Fruit fly (Drosophila melanogaster) whole organism, embryonic: ENCODE measurements around the gene CG15515.

Experiments used
- Ada2b ChIP-seq: fragments of 200-800 bp; sonication (Bioruptor generic); IDR thresholded peaks from 2 replicates; pipeline ENCODE4 v1.3.6; 2022; ENCODE audit warnings: missing biosample characterization, missing genetic modification characterization
- Atf6 ChIP-seq: fragments of 200-800 bp; sonication (Bioruptor generic); IDR thresholded peaks from 2 replicates; pipeline ENCODE4 v1.3.6; 2022; ENCODE audit warnings: missing biosample characterization, missing genetic modification characterization
- C15 ChIP-seq: fragments of 200-800 bp; sonication (Bioruptor generic); IDR thresholded peaks from 3 replicates; pipeline ENCODE4 v1.3.6; 2022; ENCODE audit warnings: missing biosample characterization, missing genetic modification characterization
- CG10979 ChIP-seq: fragments of 200-800 bp; sonication (Bioruptor generic); optimal IDR thresholded peaks from 2 replicates; lab custom pipeline; 2018; ENCODE audit warnings: missing biosample characterization, mild to moderate bottlenecking, missing genetic modification characterization, moderate library complexity
- CG11504 ChIP-seq: fragments of 200-800 bp; sonication (Bioruptor generic); optimal IDR thresholded peaks from 3 replicates; lab custom pipeline; 2019; ENCODE audit warnings: missing biosample characterization, mild to moderate bottlenecking, missing genetic modification characterization, moderate library complexity
- CG12391 ChIP-seq: fragments of 200-800 bp; sonication (Bioruptor generic); optimal IDR thresholded peaks from 3 replicates; lab custom pipeline; 2018; ENCODE audit warnings: missing biosample characterization, mild to moderate bottlenecking, missing genetic modification characterization, moderate library complexity
- CG13424 ChIP-seq: fragments of 200-800 bp; sonication (Bioruptor generic); optimal IDR thresholded peaks from 2 replicates; lab custom pipeline; 2019; ENCODE audit warnings: missing biosample characterization, mild to moderate bottlenecking, missing genetic modification characterization, moderate library complexity
- CG1647 ChIP-seq: fragments of 200-800 bp; sonication (Bioruptor generic); optimal IDR thresholded peaks from 3 replicates; lab custom pipeline; 2016; ENCODE audit warnings: missing biosample characterization, missing genetic modification characterization
- CG17361 ChIP-seq: fragments of 200-800 bp; sonication (Bioruptor generic); IDR thresholded peaks from 3 replicates; pipeline ENCODE4 v1.3.6; 2022; ENCODE audit warnings: missing biosample characterization, missing genetic modification characterization
- CG17385 ChIP-seq: fragments of 200-800 bp; sonication (Bioruptor generic); optimal IDR thresholded peaks from 3 replicates; lab custom pipeline; 2018; ENCODE audit warnings: missing biosample characterization, mild to moderate bottlenecking, missing genetic modification characterization
- CG17829 ChIP-seq: fragments of 200-800 bp; optimal IDR thresholded peaks from 2 replicates; lab custom pipeline; 2019; ENCODE audit warnings: missing biosample characterization, mild to moderate bottlenecking, missing genetic modification characterization, moderate library complexity
- CG18476 ChIP-seq: fragments of 200-800 bp; sonication (Bioruptor generic); optimal IDR thresholded peaks from 2 replicates; lab custom pipeline; 2016; ENCODE audit warnings: missing biosample characterization, mild to moderate bottlenecking, missing genetic modification characterization
- CG2120 ChIP-seq: fragments of 200-800 bp; sonication (Bioruptor generic); optimal IDR thresholded peaks from 3 replicates; lab custom pipeline; 2016; ENCODE audit warnings: missing biosample characterization, missing genetic modification characterization
- CG30431 ChIP-seq: fragments of 200-800 bp; sonication (Bioruptor generic); optimal IDR thresholded peaks from 2 replicates; lab custom pipeline; 2017; ENCODE audit warnings: missing biosample characterization, missing genetic modification characterization
- CG33213 ChIP-seq: fragments of 200-800 bp; sonication (Bioruptor generic); optimal IDR thresholded peaks from 3 replicates; lab custom pipeline; 2016; ENCODE audit warnings: missing biosample characterization, missing genetic modification characterization
- CG3995 ChIP-seq: fragments of 200-800 bp; sonication (Bioruptor generic); optimal IDR thresholded peaks from 3 replicates; lab custom pipeline; 2016; ENCODE audit warnings: missing biosample characterization, missing genetic modification characterization
- CG5953 ChIP-seq: fragments of 200-800 bp; sonication (Bioruptor generic); IDR thresholded peaks from 2 replicates; pipeline ENCODE4 v1.3.6; 2022; ENCODE audit warnings: missing biosample characterization, missing genetic modification characterization
- CG7372 ChIP-seq: fragments of 200-800 bp; sonication (Bioruptor generic); IDR thresholded peaks from 2 replicates; pipeline ENCODE4 v1.3.6; 2022; ENCODE audit warnings: missing biosample characterization, missing genetic modification characterization
- CG7963 ChIP-seq: fragments of 200-800 bp; sonication (Bioruptor generic); IDR thresholded peaks from 3 replicates; pipeline ENCODE4 v1.3.6; 2022; ENCODE audit warnings: missing biosample characterization, missing genetic modification characterization; ENCODE audit not compliant: partially characterized antibody
- CG9817 ChIP-seq: fragments of 200-800 bp; sonication (Bioruptor generic); optimal IDR thresholded peaks from 2 replicates; lab custom pipeline; 2018; ENCODE audit warnings: missing biosample characterization, mild to moderate bottlenecking, missing genetic modification characterization, moderate library complexity
- CTCF ChIP-seq: fragments of 200-800 bp; sonication (Bioruptor generic); optimal IDR thresholded peaks from 2 replicates; lab custom pipeline; 2017; ENCODE audit warnings: missing biosample characterization, mild to moderate bottlenecking, missing genetic modification characterization, moderate library complexity
- Chrac-16 ChIP-seq: fragments of 200-800 bp; sonication (Bioruptor generic); optimal IDR thresholded peaks from 3 replicates; lab custom pipeline; 2016; ENCODE audit warnings: missing biosample characterization, missing genetic modification characterization
- D19A ChIP-seq: fragments of 200-800 bp; optimal IDR thresholded peaks from 3 replicates; lab custom pipeline; 2019; ENCODE audit warnings: missing biosample characterization, mild to moderate bottlenecking, missing genetic modification characterization, moderate library complexity
- Dip2 ChIP-seq: fragments of 200-800 bp; sonication (Bioruptor generic); IDR thresholded peaks from 2 replicates; pipeline ENCODE4 v1.3.6; 2022; ENCODE audit warnings: missing biosample characterization, missing genetic modification characterization
- Dref ChIP-seq: fragments of 200-800 bp; sonication (Bioruptor generic); IDR thresholded peaks from 2 replicates; pipeline ENCODE4 v1.3.6; 2022; ENCODE audit warnings: missing biosample characterization, missing genetic modification characterization
- Ets65A ChIP-seq: fragments of 200-800 bp; sonication (Bioruptor generic); peaks from one replicate; lab custom pipeline; 2016; ENCODE audit warnings: missing biosample characterization, missing genetic modification characterization
- Gug ChIP-seq: fragments of 200-800 bp; sonication (Bioruptor generic); IDR thresholded peaks from 4 replicates; pipeline ENCODE4 v1.3.6; 2022; ENCODE audit warnings: missing biosample characterization, missing genetic modification characterization
- HLH54F ChIP-seq: fragments of 200-800 bp; sonication (Bioruptor generic); optimal IDR thresholded peaks from 3 replicates; lab custom pipeline; 2016; ENCODE audit warnings: missing biosample characterization, missing genetic modification characterization
- Hmr ChIP-seq: fragments of 200-800 bp; sonication (Bioruptor generic); optimal IDR thresholded peaks from 3 replicates; lab custom pipeline; 2017; ENCODE audit warnings: mild to moderate bottlenecking, missing biosample characterization, missing genetic modification reagents, missing genetic modification characterization
- Hr51 ChIP-seq, 2 experiments: fragments of 200-800 bp; sonication (Bioruptor generic); optimal IDR thresholded peaks; 2 replicates in 1 of 2; 3 replicates in 1 of 2; lab custom pipeline; 2016 to 2018; ENCODE audit warnings: missing biosample characterization in 2 of 2, missing genetic modification characterization in 2 of 2, mild to moderate bottlenecking in 1 of 2, moderate library complexity in 1 of 2
- Hsf ChIP-seq: fragments of 200-800 bp; sonication (Bioruptor generic); optimal IDR thresholded peaks from 3 replicates; lab custom pipeline; 2016; ENCODE audit warnings: missing biosample characterization, missing genetic modification characterization
- Jarid2 ChIP-seq: fragments of 200-800 bp; sonication (Bioruptor generic); optimal IDR thresholded peaks from 3 replicates; lab custom pipeline; 2017; ENCODE audit warnings: mild to moderate bottlenecking, missing biosample characterization, missing genetic modification reagents, missing genetic modification characterization
- MBD-R2 ChIP-seq: fragments of 200-800 bp; sonication (Bioruptor generic); IDR thresholded peaks from 2 replicates; pipeline ENCODE4 v1.3.6; 2022; ENCODE audit warnings: missing biosample characterization, missing genetic modification characterization
- Rx ChIP-seq: fragments of 200-800 bp; sonication (Bioruptor generic); IDR thresholded peaks from 2 replicates; pipeline ENCODE4 v1.3.6; 2022; ENCODE audit warnings: missing biosample characterization, missing genetic modification characterization
- ab ChIP-seq: fragments of 200-800 bp; sonication (Bioruptor generic); optimal IDR thresholded peaks from 2 replicates; lab custom pipeline; 2016; ENCODE audit warnings: missing biosample characterization, missing genetic modification characterization
- al ChIP-seq: fragments of 200-800 bp; sonication (Bioruptor generic); IDR thresholded peaks from 2 replicates; pipeline ENCODE4 v1.3.6; 2022; ENCODE audit warnings: missing biosample characterization, missing genetic modification characterization
- bigmax ChIP-seq: fragments of 200-800 bp; sonication (Bioruptor generic); optimal IDR thresholded peaks from 2 replicates; lab custom pipeline; 2018; ENCODE audit warnings: missing biosample characterization, mild to moderate bottlenecking, missing genetic modification characterization
- crol ChIP-seq: fragments of 200-800 bp; sonication (Bioruptor generic); IDR thresholded peaks from 2 replicates; pipeline ENCODE4 v1.3.6; 2022; ENCODE audit warnings: missing biosample characterization, missing genetic modification characterization
- fu2 ChIP-seq: fragments of 200-800 bp; sonication (Bioruptor generic); optimal IDR thresholded peaks from 2 replicates; lab custom pipeline; 2016; ENCODE audit warnings: missing biosample characterization, missing genetic modification characterization
- gem ChIP-seq: fragments of 200-800 bp; sonication (Bioruptor generic); optimal IDR thresholded peaks from 2 replicates; lab custom pipeline; 2019; ENCODE audit warnings: missing biosample characterization, mild to moderate bottlenecking, missing genetic modification characterization, moderate library complexity
- grau ChIP-seq: fragments of 200-800 bp; optimal IDR thresholded peaks from 3 replicates; lab custom pipeline; 2019; ENCODE audit warnings: missing biosample characterization, mild to moderate bottlenecking, missing genetic modification characterization, moderate library complexity
- jing ChIP-seq: fragments of 200-800 bp; sonication (Bioruptor generic); optimal IDR thresholded peaks from 2 replicates; lab custom pipeline; 2018; ENCODE audit warnings: missing biosample characterization, mild to moderate bottlenecking, missing genetic modification characterization
- lab ChIP-seq: fragments of 200-800 bp; sonication (Bioruptor generic); optimal IDR thresholded peaks from 3 replicates; lab custom pipeline; 2017; ENCODE audit warnings: missing biosample characterization, missing genetic modification characterization, mild to moderate bottlenecking, moderate library complexity, missing genetic modification reagents
- lmd ChIP-seq: fragments of 200-800 bp; sonication (Bioruptor generic); IDR thresholded peaks from 2 replicates; pipeline ENCODE4 v1.3.6; 2022; ENCODE audit warnings: missing biosample characterization, missing genetic modification characterization
- mld ChIP-seq: fragments of 200-800 bp; sonication (Bioruptor generic); IDR thresholded peaks from 3 replicates; pipeline ENCODE4 v1.3.6; 2022; ENCODE audit warnings: missing biosample characterization, missing genetic modification characterization; ENCODE audit not compliant: partially characterized antibody
- odd ChIP-seq: fragments of 200-800 bp; sonication (Bioruptor generic); optimal IDR thresholded peaks from 2 replicates; lab custom pipeline; 2017; ENCODE audit warnings: missing biosample characterization, mild to moderate bottlenecking, missing genetic modification characterization
- phol ChIP-seq: fragments of 200-800 bp; sonication (Bioruptor generic); optimal IDR thresholded peaks from 3 replicates; lab custom pipeline; 2018; ENCODE audit warnings: missing biosample characterization, mild to moderate bottlenecking, missing genetic modification characterization, moderate library complexity
- pum ChIP-seq: fragments of 200-800 bp; sonication (Bioruptor generic); optimal IDR thresholded peaks from 2 replicates; lab custom pipeline; 2016; ENCODE audit warnings: missing biosample characterization, missing genetic modification characterization
- sd ChIP-seq: fragments of 200-800 bp; sonication (Bioruptor generic); optimal IDR thresholded peaks from 3 replicates; lab custom pipeline; 2018; ENCODE audit warnings: missing biosample characterization, mild to moderate bottlenecking, missing genetic modification characterization, moderate library complexity
- shn ChIP-seq: fragments of 200-800 bp; sonication (Bioruptor generic); optimal IDR thresholded peaks from 3 replicates; lab custom pipeline; 2016; ENCODE audit warnings: missing biosample characterization, missing genetic modification characterization
- sisA ChIP-seq: fragments of 200-800 bp; sonication (Bioruptor generic); IDR thresholded peaks from 2 replicates; pipeline ENCODE4 v1.3.6; 2022; ENCODE audit warnings: missing biosample characterization, missing genetic modification characterization

CG15515 gene

DNA sequence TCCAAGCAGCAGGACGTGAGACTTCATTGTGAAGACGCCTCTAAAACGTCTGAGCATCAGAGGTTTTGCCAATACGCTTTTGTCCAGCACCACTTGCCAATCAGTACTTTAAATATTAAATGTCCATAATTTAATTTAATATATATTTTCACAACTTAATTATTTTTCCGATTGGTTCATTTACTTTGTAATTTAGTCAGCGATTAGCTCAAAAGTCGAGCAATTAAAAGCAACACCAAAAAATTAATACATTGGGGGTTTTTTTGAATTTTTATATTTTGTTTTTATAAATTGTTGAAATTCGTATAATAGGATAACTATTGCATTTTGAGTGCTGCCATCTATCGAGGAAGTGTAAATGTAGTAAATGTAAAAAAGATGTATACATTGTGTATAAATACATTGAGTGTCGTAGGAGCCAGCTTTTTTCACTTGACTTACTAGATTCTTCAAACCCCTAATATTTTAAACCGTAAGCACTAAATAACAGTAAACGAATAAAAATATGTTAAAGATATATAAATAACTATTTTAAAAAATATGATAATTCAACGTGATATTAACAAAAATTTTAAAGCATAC lies 1.4 kb upstream of the CG15515 start, which contains the start of gene CG15517 (continued):
- no peak for TF ChIP-seq Dref (GFP tag; lab: Robert Waterston, UW)
- no peak for TF ChIP-seq fu2
- TF ChIP-seq Ada2b (GFP tag; lab: Robert Waterston, UW): no peak
- TF ChIP-seq CG5953 (GFP tag; lab: Robert Waterston, UW): no peak
- peak; percentile 29; the same call in 1 of the 2 replicates for TF ChIP-seq MBD-R2 (GFP tag; lab: Robert Waterston, UW)
- peak; percentile 12 for TF ChIP-seq CG2120 (GFP tag; lab: Kevin White, UChicago)
- peak; percentile 30 for TF ChIP-seq CG17829 (tag; lab: Kevin White, UChicago)
- TF ChIP-seq odd (GFP tag; lab: Kevin White, UChicago): no peak
- no peak for TF ChIP-seq Jarid2
- no peak for TF ChIP-seq CG30431
- TF ChIP-seq al (GFP tag; lab: Robert Waterston, UW): no peak
- TF ChIP-seq Gug (GFP tag; lab: Robert Waterston, UW): no peak
- TF ChIP-seq ab (GFP tag; lab: Kevin White, UChicago): no peak
- TF ChIP-seq Chrac-16 (GFP tag; lab: Kevin White, UChicago): peak; percentile 36
- peak; percentile 70 for TF ChIP-seq CG11504 (tag; lab: Kevin White, UChicago)
- TF ChIP-seq bigmax: no peak
- TF ChIP-seq mld (GFP tag; lab: Robert Waterston, UW): no peak
- TF ChIP-seq CG17361 (GFP tag; lab: Robert Waterston, UW): 0 out of 3 replicates have a peak, but pooled peaks have one; percentile 32
- TF ChIP-seq CG7963 (GFP tag; lab: Robert Waterston, UW): no peak
- TF ChIP-seq phol (tag; lab: Kevin White, UChicago): no peak
- TF ChIP-seq CG7372 (GFP tag; lab: Robert Waterston, UW): peak; percentile 45; the same call in 1 of the 2 replicates
- TF ChIP-seq CG33213 (GFP tag; lab: Kevin White, UChicago): no peak
- peak in 1 of 2 experiments; percentile 9 for TF ChIP-seq Hr51 (GFP tag; optimal IDR thresholded peaks at IDR 0.05; lab: Kevin White, UChicago)
- no peak for TF ChIP-seq CG17385 (GFP tag; lab: Kevin White, UChicago)
- TF ChIP-seq CG12391: peak; percentile 3
- TF ChIP-seq D19A (tag; lab: Kevin White, UChicago): no peak
- peak; percentile 95 for TF ChIP-seq CTCF (GFP tag; lab: Kevin White, UChicago)
- TF ChIP-seq grau: peak; percentile 32
- TF ChIP-seq jing (GFP tag; lab: Kevin White, UChicago): no peak
- TF ChIP-seq Hsf (GFP tag; lab: Kevin White, UChicago): no peak
- peak; percentile 53 for TF ChIP-seq Ets65A (GFP tag; lab: Kevin White, UChicago)
- peak; percentile 18; the same call in 1 of the 2 replicates for TF ChIP-seq Dip2 (GFP tag; lab: Robert Waterston, UW)
- TF ChIP-seq Hmr (GFP tag; lab: Kevin White, UChicago): peak; percentile 18
- no peak for TF ChIP-seq Atf6 (GFP tag; lab: Robert Waterston, UW)
- TF ChIP-seq CG1647 (GFP tag; lab: Kevin White, UChicago): no peak
- peak; percentile 4 for TF ChIP-seq CG13424 (tag; lab: Kevin White, UChicago)
- TF ChIP-seq CG3995: no peak
- no peak for TF ChIP-seq pum (GFP tag; lab: Kevin White, UChicago)
- no peak for TF ChIP-seq CG10979 (tag; lab: Kevin White, UChicago)
- TF ChIP-seq Rx: no peak
- no peak for TF ChIP-seq C15 (GFP tag; lab: Robert Waterston, UW)
- no peak for TF ChIP-seq sisA (GFP tag; lab: Robert Waterston, UW)
- TF ChIP-seq crol (GFP tag; lab: Robert Waterston, UW): no peak
- TF ChIP-seq lmd (GFP tag; lab: Robert Waterston, UW): no peak; the same call in 1 of the 2 replicates
- TF ChIP-seq sd (tag; lab: Kevin White, UChicago): peak; percentile 17
- TF ChIP-seq HLH54F: no peak
- no peak for TF ChIP-seq shn (GFP tag; lab: Kevin White, UChicago)
- TF ChIP-seq gem (tag; lab: Kevin White, UChicago): peak; percentile 26
- TF ChIP-seq CG9817 (tag; lab: Kevin White, UChicago): peak; percentile 32
- no peak for TF ChIP-seq lab (GFP tag; lab: Kevin White, UChicago)
- no peak for TF ChIP-seq CG18476 (GFP tag; lab: Kevin White, UChicago)
